Worm (Caenorhabditis elegans) whole organism, L2 larva: ENCODE data around the gene glt-4.

Experiments
- C34F6.9 ChIP-seq: fragments of 150-350 bp; optimal IDR thresholded peaks from 2 replicates; lab custom pipeline; 2014; ENCODE audit warnings: missing biosample characterization, missing genetic modification characterization
- R02D3.7 ChIP-seq: fragments of 150-350 bp; optimal IDR thresholded peaks from 2 replicates; lab custom pipeline; 2014; ENCODE audit warnings: missing biosample characterization, missing genetic modification characterization
- Y55F3AM.14 ChIP-seq: fragments of 200-800 bp; sonication (Bioruptor generic); optimal IDR thresholded peaks from 2 replicates; lab custom pipeline; 2018; ENCODE audit warnings: mild to moderate bottlenecking, missing genetic modification characterization, missing compliant biosample characterization
- ZK546.5 ChIP-seq: sonication (generic microtip); optimal IDR thresholded peaks from 2 replicates; lab custom pipeline; 2017; ENCODE audit warnings: missing biosample characterization, missing genetic modification characterization
- alr-1 ChIP-seq: fragments of 150-350 bp; optimal IDR thresholded peaks from 2 replicates; lab custom pipeline; 2014; ENCODE audit warnings: missing biosample characterization, missing genetic modification characterization
- aly-2 ChIP-seq: fragments of 150-350 bp; optimal IDR thresholded peaks from 2 replicates; lab custom pipeline; 2014; ENCODE audit warnings: missing biosample characterization, missing genetic modification characterization
- ama-1 ChIP-seq: fragments of 150-350 bp; optimal IDR thresholded peaks from 2 replicates; lab custom pipeline; 2018; ENCODE audit warnings: inconsistent platforms
- blmp-1 ChIP-seq: sonication (generic microtip); optimal IDR thresholded peaks from 2 replicates; lab custom pipeline; 2017; ENCODE audit warnings: missing genetic modification characterization, mild to moderate bottlenecking, missing compliant biosample characterization, antibody characterized with exemption, moderate library complexity; ENCODE audit not compliant: insufficient read depth
- ceh-16 ChIP-seq: fragments of 150-350 bp; optimal IDR thresholded peaks from 2 replicates; lab custom pipeline; 2014; ENCODE audit warnings: missing biosample characterization, missing genetic modification characterization
- ceh-82 ChIP-seq: fragments of 150-350 bp; optimal IDR thresholded peaks from 2 replicates; lab custom pipeline; 2014; ENCODE audit warnings: missing biosample characterization, missing genetic modification characterization
- crh-2 ChIP-seq: sonication (generic microtip); optimal IDR thresholded peaks from 2 replicates; lab custom pipeline; 2017; ENCODE audit warnings: missing biosample characterization, missing genetic modification characterization
- egl-27 ChIP-seq: sonication (generic microtip); optimal IDR thresholded peaks from 3 replicates; lab custom pipeline; 2017; ENCODE audit warnings: missing biosample characterization, missing genetic modification reagents, missing genetic modification characterization
- elt-1 ChIP-seq: fragments of 150-350 bp; optimal IDR thresholded peaks from 2 replicates; lab custom pipeline; 2014; ENCODE audit warnings: missing biosample characterization, missing genetic modification characterization
- elt-3 ChIP-seq: sonication (generic microtip); optimal IDR thresholded peaks from 2 replicates; lab custom pipeline; 2017; ENCODE audit warnings: missing biosample characterization, missing genetic modification characterization
- fos-1 ChIP-seq: fragments of 150-350 bp; optimal IDR thresholded peaks from 2 replicates; lab custom pipeline; 2014; ENCODE audit warnings: missing biosample characterization, missing genetic modification characterization
- gmeb-1 ChIP-seq: fragments of 150-350 bp; optimal IDR thresholded peaks from 2 replicates; lab custom pipeline; 2014; ENCODE audit warnings: missing biosample characterization, missing genetic modification characterization
- lin-11 ChIP-seq: fragments of 150-350 bp; sonication (generic microtip); optimal IDR thresholded peaks from 2 replicates; lab custom pipeline; 2014; ENCODE audit warnings: missing biosample characterization, missing genetic modification characterization, inconsistent platforms, mixed read lengths
- lin-39 ChIP-seq: fragments of 150-350 bp; optimal IDR thresholded peaks from 2 replicates; lab custom pipeline; 2014; ENCODE audit warnings: missing biosample characterization, missing genetic modification reagents, missing genetic modification characterization
- lsy-2 ChIP-seq, 2 experiments: fragments of 150-350 bp in 1 of 2; sonication (generic microtip) in 1 of 2; optimal IDR thresholded peaks; 2 replicates each; lab custom pipeline; 2014 to 2017; ENCODE audit warnings: missing biosample characterization in 2 of 2, missing genetic modification characterization in 2 of 2
- mab-5 ChIP-seq: fragments of 150-350 bp; optimal IDR thresholded peaks from 2 replicates; lab custom pipeline; 2014; ENCODE audit warnings: missing biosample characterization, missing genetic modification characterization
- mdl-1 ChIP-seq, 2 experiments: fragments of 150-350 bp in 1 of 2; sonication (generic microtip) in 1 of 2; optimal IDR thresholded peaks; 2 replicates each; lab custom pipeline; 2017; ENCODE audit warnings: missing biosample characterization in 2 of 2, missing genetic modification characterization in 2 of 2
- nhr-11 ChIP-seq: fragments of 150-350 bp; optimal IDR thresholded peaks from 2 replicates; lab custom pipeline; 2014; ENCODE audit warnings: missing biosample characterization, missing genetic modification characterization
- nhr-12 ChIP-seq: fragments of 150-350 bp; optimal IDR thresholded peaks from 2 replicates; lab custom pipeline; 2014; ENCODE audit warnings: missing biosample characterization, missing genetic modification characterization
- nhr-129 ChIP-seq: fragments of 150-350 bp; optimal IDR thresholded peaks from 2 replicates; lab custom pipeline; 2014; ENCODE audit warnings: missing biosample characterization, missing genetic modification characterization
- nhr-23 ChIP-seq: fragments of 150-350 bp; optimal IDR thresholded peaks from 2 replicates; lab custom pipeline; 2014; ENCODE audit warnings: missing biosample characterization, missing genetic modification reagents, missing genetic modification characterization
- nhr-25 ChIP-seq: fragments of 150-350 bp; sonication (generic microtip); optimal IDR thresholded peaks from 3 replicates; lab custom pipeline; 2014; ENCODE audit warnings: missing biosample characterization, missing genetic modification characterization
- nhr-6 ChIP-seq: fragments of 150-350 bp; optimal IDR thresholded peaks from 2 replicates; lab custom pipeline; 2014; ENCODE audit warnings: missing biosample characterization, missing genetic modification characterization
- nhr-77 ChIP-seq: fragments of 150-350 bp; optimal IDR thresholded peaks from 2 replicates; lab custom pipeline; 2014; ENCODE audit warnings: missing biosample characterization, missing genetic modification characterization
- sem-4 ChIP-seq: fragments of 150-350 bp; optimal IDR thresholded peaks from 2 replicates; lab custom pipeline; 2014; ENCODE audit warnings: missing biosample characterization, missing genetic modification reagents, missing genetic modification characterization
- sma-3 ChIP-seq: sonication (generic microtip); optimal IDR thresholded peaks from 2 replicates; lab custom pipeline; 2016; ENCODE audit warnings: missing genetic modification reagents, missing genetic modification characterization, missing compliant biosample characterization
- sma-9 ChIP-seq, 2 experiments: fragments of 150-350 bp in 1 of 2; sonication (generic microtip) in 1 of 2; optimal IDR thresholded peaks; 2 replicates each; lab custom pipeline; 2014 to 2016; ENCODE audit warnings: missing genetic modification characterization in 2 of 2, mild to moderate bottlenecking in 1 of 2, missing biosample characterization in 1 of 2, missing compliant biosample characterization in 1 of 2, missing genetic modification reagents in 1 of 2, moderate library complexity in 1 of 2
- snpc-4 ChIP-seq: fragments of 150-350 bp; optimal IDR thresholded peaks from 2 replicates; lab custom pipeline; 2014; ENCODE audit warnings: missing biosample characterization, missing genetic modification characterization
- unc-39 ChIP-seq: fragments of 150-350 bp; optimal IDR thresholded peaks from 2 replicates; lab custom pipeline; 2014; ENCODE audit warnings: missing biosample characterization, missing genetic modification characterization
- zag-1 ChIP-seq: fragments of 150-350 bp; optimal IDR thresholded peaks from 2 replicates; lab custom pipeline; 2014; ENCODE audit warnings: missing biosample characterization, missing genetic modification characterization
- ztf-11 ChIP-seq: sonication (generic microtip); optimal IDR thresholded peaks from 2 replicates; lab custom pipeline; 2017; ENCODE audit warnings: missing biosample characterization, missing genetic modification characterization
- ztf-4 ChIP-seq: fragments of 150-350 bp; optimal IDR thresholded peaks from 2 replicates; lab custom pipeline; 2014; ENCODE audit warnings: missing biosample characterization, missing genetic modification characterization

Gene glt-4

ce11 chrX:6378363-6378762 is 24.9 kb upstream of the glt-4 start (continued):
- TF ChIP-seq sma-9 (GFP tag; optimal IDR thresholded peaks at IDR 0.05; lab: Kevin White, UChicago): peak; percentile 54
- TF ChIP-seq sma-9 (tag; optimal IDR thresholded peaks at IDR 0.05; lab: Kevin White, UChicago): no peak
- TF ChIP-seq nhr-11 (tag; lab: Kevin White, UChicago): no peak
- TF ChIP-seq sma-3: peak; percentile 13
- TF ChIP-seq nhr-23 (tag; lab: Kevin White, UChicago): no peak
- TF ChIP-seq aly-2: no peak
- peak; percentile 88 for TF ChIP-seq nhr-129
- TF ChIP-seq, all 48 proteins: peak for 15

ce11 chrX:6382930-6383329 is 20.3 kb upstream of the glt-4 start:
- TF ChIP-seq ceh-16 (tag; lab: Kevin White, UChicago): peak; percentile 80
- peak; percentile 25 for TF ChIP-seq sma-9 (GFP tag; optimal IDR thresholded peaks at IDR 0.05; lab: Kevin White, UChicago)
- TF ChIP-seq sma-9 (tag; optimal IDR thresholded peaks at IDR 0.05; lab: Kevin White, UChicago): no peak
- peak; percentile 51 for TF ChIP-seq nhr-25 (tag; lab: Kevin White, UChicago)
- peak; percentile 55 for TF ChIP-seq elt-1
- no peak for TF ChIP-seq mab-5
- no peak for TF ChIP-seq egl-27 (tag; lab: Kevin White, UChicago)
- TF ChIP-seq sem-4 (tag; lab: Kevin White, UChicago): no peak
- peak; percentile 1 for TF ChIP-seq blmp-1 (tag; lab: Kevin White, UChicago)
- TF ChIP-seq nhr-77 (tag; lab: Kevin White, UChicago): no peak

- TF ChIP-seq mdl-1 (tag; optimal IDR thresholded peaks at IDR 0.05; lab: Kevin White, UChicago) (no peak), elt-1 (no peak), unc-39 (tag; lab: Kevin White, UChicago) (no peak), lin-11 (no peak), alr-1 (tag; lab: Kevin White, UChicago) (no peak), sma-9 (GFP tag; optimal IDR thresholded peaks at IDR 0.05; lab: Kevin White, UChicago) (no peak), sma-9 (tag; optimal IDR thresholded peaks at IDR 0.05; lab: Kevin White, UChicago) (no peak), ztf-11 (no peak), Y55F3AM.14 (GFP tag; lab: Kevin White, UChicago) (no peak), crh-2 (no peak), lin-39 (tag; lab: Kevin White, UChicago) (no peak), ztf-4 (tag; lab: Kevin White, UChicago) (no peak), zag-1 (no peak), lsy-2 (tag; optimal IDR thresholded peaks at IDR 0.05; lab: Kevin White, UChicago) (no peak), gmeb-1 (tag; lab: Kevin White, UChicago) (no peak), nhr-129 (no peak), mab-5 (no peak), elt-3 (tag; lab: Kevin White, UChicago) (no peak)
These were observed 18.7 kb upstream of the glt-4 start for ce11 chrX:6384537-6384936.

ce11 chrX:6385185-6385584 is 18.0 kb upstream of the glt-4 start, which contains the start of gene igdb-3:
igdb-3 (plus strand) TSS chrX:6385485.
- TF ChIP-seq Y55F3AM.14 (GFP tag; lab: Kevin White, UChicago) (no peak), C34F6.9 (tag; lab: Kevin White, UChicago) (no peak), nhr-6 (tag; lab: Kevin White, UChicago) (no peak), R02D3.7 (no peak), sma-3 (no peak), nhr-77 (tag; lab: Kevin White, UChicago) (no peak), mab-5 (no peak), ama-1 (lab: Kevin White, UChicago) (no peak), nhr-129 (no peak), alr-1 (tag; lab: Kevin White, UChicago) (no peak)

- TF ChIP-seq nhr-11 (tag; lab: Kevin White, UChicago) (no peak), sem-4 (tag; lab: Kevin White, UChicago) (no peak), ztf-4 (tag; lab: Kevin White, UChicago) (no peak), blmp-1 (tag; lab: Kevin White, UChicago) (no peak), ceh-82 (tag; lab: Kevin White, UChicago) (no peak), ZK546.5 (no peak), nhr-12 (tag; lab: Kevin White, UChicago) (no peak), fos-1 (tag; lab: Kevin White, UChicago) (no peak), snpc-4 (tag; lab: Kevin White, UChicago) (no peak), crh-2 (no peak)
These were observed 14.6 kb upstream of the glt-4 start for ce11 chrX:6388639-6389038.
